Worm (Caenorhabditis elegans) whole organism, L4/young adult: ENCODE measurements around the gene gasr-8.
A peak's percentile ranks its signal among the peaks of the same experiment; 100 is the strongest.

ENCODE experiments used
- W03F9.2 ChIP-seq: fragments of 150-350 bp; optimal IDR thresholded peaks from 2 replicates; lab custom pipeline; 2014; ENCODE audit warnings: missing biosample characterization, missing genetic modification characterization
- dao-5 ChIP-seq: sonication (generic microtip); optimal IDR thresholded peaks from 2 replicates; lab custom pipeline; 2016; ENCODE audit warnings: missing genotype, missing genetic modification characterization, moderate library complexity, missing compliant biosample characterization
- him-1 ChIP-seq: sonication (generic microtip); optimal IDR thresholded peaks from 2 replicates; lab custom pipeline; 2016; ENCODE audit warnings: missing genotype, missing genetic modification reagents, missing genetic modification characterization, missing compliant biosample characterization

Gene gasr-8

DNA sequence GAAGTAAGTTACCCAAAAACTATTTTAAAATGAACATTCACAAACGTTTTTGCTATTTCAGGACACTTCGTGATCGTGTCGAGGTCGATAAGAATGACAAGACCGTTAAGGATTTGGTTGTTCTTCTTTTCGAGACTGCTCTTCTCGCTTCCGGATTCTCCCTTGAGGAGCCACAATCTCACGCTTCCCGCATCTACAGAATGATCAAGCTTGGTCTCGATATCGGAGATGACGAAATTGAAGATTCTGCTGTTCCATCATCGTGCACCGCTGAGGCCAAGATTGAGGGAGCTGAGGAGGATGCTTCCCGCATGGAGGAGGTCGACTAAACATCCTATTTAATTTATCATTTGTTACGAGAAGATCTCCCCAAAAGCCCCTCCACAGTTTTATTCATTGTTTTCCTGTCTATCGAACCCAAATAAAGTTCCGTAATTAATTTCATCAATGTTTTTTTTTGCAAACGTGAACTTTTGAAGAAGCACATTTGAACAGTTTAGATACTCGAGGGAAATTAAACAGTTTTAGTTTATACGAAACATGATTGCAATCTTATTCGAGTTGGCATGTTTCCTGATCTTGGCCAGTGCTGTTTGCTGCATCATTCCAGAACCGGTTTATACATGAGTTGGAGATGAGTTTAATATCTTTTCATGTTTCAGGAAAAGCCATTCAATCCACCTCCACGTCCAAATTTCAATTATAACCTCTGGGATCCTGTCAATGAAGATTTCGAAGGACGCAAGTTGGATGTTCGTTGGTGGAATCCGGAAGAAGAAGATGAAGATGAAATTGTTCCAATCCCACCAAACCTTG, 605 bp upstream of the gasr-8 start, which contains the start of gene C47E8.11:
TSS of gene C47E8.11 (plus strand) at position 520 of the 816 bp plus-strand sequence.
- TF ChIP-seq W03F9.2 (tag; lab: Kevin White, UChicago), result peak; percentile 48
- TF ChIP-seq him-1, result no peak

DNA sequence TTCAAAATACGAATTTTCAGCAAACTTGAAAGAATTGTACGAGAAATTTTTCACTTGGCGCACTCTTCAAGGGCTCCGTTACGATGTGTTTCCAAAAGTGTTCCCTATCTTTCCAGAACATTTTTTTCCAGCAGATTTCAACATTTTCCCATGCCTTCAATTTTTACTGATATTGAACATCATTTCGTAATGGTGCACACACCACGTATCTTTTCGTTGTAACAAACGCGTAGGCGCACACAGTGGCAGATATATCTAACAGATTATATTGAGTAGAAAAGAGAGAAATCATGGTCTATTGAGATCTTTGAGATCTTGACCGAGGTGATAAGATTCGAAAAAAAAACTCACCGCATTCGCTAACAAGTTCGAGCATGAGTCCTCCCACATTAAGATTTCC, 6.8 kb downstream of the gasr-8 start:
- no peak for TF ChIP-seq dao-5 (tag; lab: Kevin White, UChicago)
- no peak for TF ChIP-seq W03F9.2 (tag; lab: Kevin White, UChicago)
- TF ChIP-seq him-1, result no peak

DNA sequence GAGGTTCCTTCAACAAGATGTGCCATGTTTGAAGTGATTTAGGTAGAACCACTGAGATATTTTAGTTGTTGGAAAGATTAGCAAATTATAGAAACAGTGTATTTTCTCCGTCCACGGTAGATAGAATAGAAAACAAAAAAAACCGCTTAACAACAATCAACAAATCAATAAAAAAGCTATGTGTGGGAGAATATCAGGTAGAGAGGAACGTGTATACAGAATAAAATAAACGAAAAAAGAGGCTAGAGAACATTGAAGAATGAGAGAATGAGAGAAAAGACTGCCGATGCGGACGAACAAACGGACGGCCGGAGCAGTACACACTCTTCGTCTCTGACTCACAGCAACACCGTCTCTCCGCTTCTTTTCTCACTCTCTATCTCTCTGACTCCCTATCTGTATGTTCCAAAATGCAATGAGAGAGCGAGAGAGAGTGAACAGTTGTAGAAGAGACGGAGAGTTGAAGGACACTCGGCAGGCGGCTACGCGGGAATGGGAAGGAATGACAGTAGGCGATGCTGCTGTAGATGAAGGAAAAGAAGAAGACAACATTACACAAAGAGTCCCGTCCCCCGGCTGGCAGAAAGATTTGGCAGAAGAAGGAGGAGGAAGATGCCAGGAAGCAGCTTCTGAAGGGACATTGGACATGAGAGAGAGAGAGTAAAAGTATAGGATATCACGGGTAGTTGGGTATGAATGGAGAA, 7.8 kb downstream of the gasr-8 start, which contains the start of gene unc-112:
TSS of gene unc-112 (minus strand) at position 51 of the 704 bp plus-strand sequence.
- TF ChIP-seq dao-5 (tag; lab: Kevin White, UChicago), result no peak
- peak; percentile 77 for TF ChIP-seq W03F9.2 (tag; lab: Kevin White, UChicago)
- peak; percentile 50 for TF ChIP-seq him-1

DNA sequence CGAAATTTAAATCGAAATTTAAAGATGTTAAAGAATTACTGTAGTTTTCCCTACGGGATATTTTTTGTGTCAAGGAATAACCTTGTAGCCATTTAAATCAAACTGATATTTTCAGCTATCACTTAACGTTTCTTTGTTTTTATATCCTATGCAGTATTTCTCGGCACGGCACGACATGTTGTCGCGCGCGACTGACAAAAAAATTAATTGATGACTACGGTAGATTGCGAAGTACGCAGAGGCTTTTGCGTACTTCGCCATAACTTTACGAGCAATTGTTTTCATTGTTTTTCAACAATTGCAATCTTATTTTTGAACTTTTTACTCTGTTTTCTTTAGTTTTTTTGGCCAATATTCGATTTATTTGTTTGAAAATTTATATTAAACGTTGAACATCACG, 9.1 kb downstream of the gasr-8 start:
- TF ChIP-seq dao-5 (tag; lab: Kevin White, UChicago) (no peak), him-1 (no peak), W03F9.2 (tag; lab: Kevin White, UChicago) (no peak)

DNA sequence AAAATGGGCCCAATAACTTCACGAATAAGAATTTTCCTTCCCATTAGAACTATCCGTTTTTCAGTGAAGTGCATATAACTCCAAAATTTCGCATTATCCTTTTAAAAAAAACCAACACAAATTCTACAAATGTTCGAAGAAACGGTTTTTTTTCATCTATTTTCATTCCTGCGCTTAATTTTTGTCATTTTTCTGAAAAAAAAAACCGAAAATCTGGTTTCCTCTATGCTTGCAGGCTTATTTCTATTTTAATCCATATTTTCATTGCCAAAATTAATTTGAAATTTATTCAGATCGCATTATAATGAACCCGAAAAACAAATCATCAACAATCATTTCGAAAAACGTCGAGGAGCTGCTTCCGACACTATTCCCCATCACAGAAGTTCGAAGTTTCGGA, 9.8 kb downstream of the gasr-8 start, which contains the start of gene set-5:
TSS of gene set-5 (plus strand) at position 301 of the 400 bp plus-strand sequence.
- no peak for TF ChIP-seq W03F9.2 (tag; lab: Kevin White, UChicago)
- TF ChIP-seq dao-5 (tag; lab: Kevin White, UChicago), result no peak
- TF ChIP-seq him-1, result no peak

DNA sequence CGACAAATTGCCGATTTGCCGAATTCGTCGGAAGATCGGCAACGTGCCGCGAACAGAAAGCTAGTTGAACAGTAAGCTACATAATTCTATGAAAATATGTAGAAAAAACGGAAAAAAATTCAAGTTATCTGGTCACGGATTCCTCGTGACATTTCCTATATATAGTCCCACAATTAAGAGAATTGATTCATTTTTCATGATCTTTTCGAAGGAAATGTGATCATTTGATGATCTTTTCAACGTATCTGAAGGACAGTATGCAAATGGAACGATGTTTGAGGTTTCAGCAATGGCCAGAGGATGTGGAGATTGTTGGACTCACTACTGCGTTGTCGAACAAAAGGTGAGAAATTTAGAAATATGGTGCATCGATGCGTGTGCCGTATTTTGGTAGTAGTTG, 19.0 kb downstream of the gasr-8 start, which contains the start of gene R08A2.9:
TSS of gene R08A2.9 (plus strand) at position 301 of the 400 bp plus-strand sequence.
- no peak for TF ChIP-seq W03F9.2 (tag; lab: Kevin White, UChicago)
- TF ChIP-seq him-1, result no peak
- TF ChIP-seq dao-5 (tag; lab: Kevin White, UChicago), result no peak

DNA sequence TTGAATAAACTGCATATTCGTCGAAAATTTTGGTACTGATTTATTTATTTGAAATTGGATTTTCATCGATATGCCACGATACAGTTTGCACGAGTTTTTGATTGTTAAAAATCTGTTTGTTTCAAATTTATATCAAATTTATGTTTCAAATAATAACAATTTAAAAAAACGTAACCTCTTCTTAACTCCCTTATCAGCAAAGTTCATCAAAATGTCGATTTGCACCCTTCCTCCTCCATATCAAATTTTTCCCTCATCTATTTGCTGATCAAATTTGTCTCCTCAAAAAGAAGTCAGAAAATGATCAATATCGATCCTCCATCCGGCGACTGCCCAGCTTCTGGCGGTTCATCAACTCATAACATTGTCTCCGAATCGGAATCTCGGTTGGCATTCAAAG, 22.2 kb downstream of the gasr-8 start, which contains the start of gene ssp-33:
TSS of gene ssp-33 (plus strand) at position 301 of the 400 bp plus-strand sequence.
- TF ChIP-seq W03F9.2 (tag; lab: Kevin White, UChicago), result no peak
- TF ChIP-seq dao-5 (tag; lab: Kevin White, UChicago), result no peak
- no peak for TF ChIP-seq him-1

DNA sequence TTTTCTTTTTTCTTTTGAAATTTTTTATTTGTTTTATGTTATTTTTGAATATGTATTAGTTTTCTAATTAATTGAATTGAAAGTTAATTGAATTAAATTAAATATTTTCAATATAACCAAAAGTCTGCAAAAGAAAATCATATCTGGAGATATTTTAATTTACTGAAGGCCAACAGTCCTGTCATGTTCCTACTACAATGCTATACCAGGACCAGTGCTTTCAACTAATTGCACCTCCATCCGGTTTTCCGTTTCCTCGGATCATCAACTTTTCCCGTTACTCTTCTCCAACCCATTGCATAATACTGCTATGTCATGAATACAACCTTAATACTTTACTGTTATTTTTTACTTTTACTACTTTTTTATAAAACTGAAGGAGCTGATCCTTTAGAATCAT, 23.4 kb downstream of the gasr-8 start, which contains the start of gene R08A2.5:
TSS of gene R08A2.5 (plus strand) at position 301 of the 400 bp plus-strand sequence.
- TF ChIP-seq him-1, result no peak
- TF ChIP-seq dao-5 (tag; lab: Kevin White, UChicago), result no peak
- TF ChIP-seq W03F9.2 (tag; lab: Kevin White, UChicago), result no peak

DNA sequence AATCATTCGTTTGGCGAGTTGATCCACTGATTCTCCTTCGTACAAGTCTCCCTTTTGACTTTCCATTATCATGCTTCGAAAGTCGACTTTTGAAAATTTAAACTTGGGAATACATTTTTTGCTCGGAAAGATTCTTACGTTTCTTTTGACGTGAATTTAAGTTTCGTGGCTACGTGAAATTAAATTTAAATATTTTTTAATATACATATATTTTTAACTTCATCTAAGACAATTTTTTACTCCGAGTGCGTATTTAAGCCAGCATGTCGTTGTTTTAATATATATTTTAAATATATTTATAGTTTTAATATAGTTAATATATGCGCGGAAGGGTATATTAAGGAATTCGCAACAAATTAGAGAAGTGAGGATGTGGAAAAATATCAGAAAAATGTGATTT, 26.7 kb downstream of the gasr-8 start, which contains the start of gene R08A2.2:
TSS of gene R08A2.2 (minus strand) at position 101 of the 400 bp plus-strand sequence.
- TF ChIP-seq him-1 (no peak), dao-5 (tag; lab: Kevin White, UChicago) (no peak), W03F9.2 (tag; lab: Kevin White, UChicago) (no peak)

DNA sequence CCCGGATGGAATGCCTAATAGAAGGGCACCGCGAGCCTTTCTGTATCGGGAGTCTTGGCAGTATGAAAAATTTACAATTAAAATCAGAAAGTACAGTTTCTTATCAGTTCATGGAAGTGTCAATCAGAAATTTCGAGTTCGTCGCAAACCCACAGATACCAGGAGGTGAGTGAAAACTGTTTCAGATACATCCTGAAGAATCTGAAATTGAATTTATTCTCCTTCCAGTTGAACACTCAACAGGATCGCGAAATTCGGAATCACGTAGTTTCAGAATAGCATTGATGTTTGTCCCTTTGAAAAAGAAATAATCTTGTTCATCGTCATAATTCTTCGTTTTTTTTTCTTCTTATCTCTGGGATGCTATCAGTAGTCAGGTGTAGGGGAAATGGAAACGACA, 27.2 kb downstream of the gasr-8 start, which contains the start of gene fbxa-147:
TSS of gene fbxa-147 (plus strand) at position 386 of the 400 bp plus-strand sequence.
- TF ChIP-seq dao-5 (tag; lab: Kevin White, UChicago) (no peak), him-1 (no peak), W03F9.2 (tag; lab: Kevin White, UChicago) (no peak)

DNA sequence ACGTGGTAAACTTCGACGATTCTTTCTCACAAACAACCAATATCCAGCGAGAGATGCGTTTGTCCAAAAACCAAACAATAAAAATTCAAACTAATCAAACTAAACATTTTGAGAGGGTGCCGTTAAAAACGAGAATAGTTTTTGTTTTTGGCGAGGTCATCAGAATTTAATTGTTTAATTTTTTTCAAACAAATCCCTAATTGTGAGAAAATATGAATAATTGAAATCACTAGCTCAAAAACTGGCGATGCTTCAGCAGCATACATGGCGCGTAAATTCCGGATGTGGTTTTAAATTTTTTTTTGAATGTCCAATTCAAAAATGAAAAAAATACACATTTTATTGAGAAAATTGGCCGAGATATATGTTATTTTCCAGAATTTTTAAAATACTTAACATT, 30.6 kb downstream of the gasr-8 start, which contains the start of gene R08A2.1:
TSS of gene R08A2.1 (minus strand) at position 101 of the 400 bp plus-strand sequence.
- no peak for TF ChIP-seq dao-5 (tag; lab: Kevin White, UChicago)
- TF ChIP-seq W03F9.2 (tag; lab: Kevin White, UChicago), result no peak
- TF ChIP-seq him-1, result no peak

DNA sequence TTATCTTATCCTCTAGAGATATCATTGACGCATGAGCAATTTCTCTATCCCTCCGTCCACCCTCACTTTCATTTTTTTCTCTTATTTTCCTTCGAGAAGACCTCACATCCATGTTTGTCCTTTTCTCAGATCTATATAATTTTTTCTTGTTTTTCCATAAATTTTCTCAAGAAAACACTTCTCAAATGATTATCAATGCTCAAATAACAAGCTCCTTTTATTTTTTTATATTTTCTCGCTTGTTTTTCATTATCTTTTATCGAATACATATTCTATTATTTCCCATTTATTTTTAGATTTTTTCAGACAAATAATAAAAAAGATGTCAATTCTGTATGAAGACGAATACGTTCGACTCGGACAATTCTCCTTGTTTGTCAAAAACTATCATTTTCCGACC, 34.1 kb downstream of the gasr-8 start, which contains the start of gene R08A2.7:
TSS of gene R08A2.7 (plus strand) at position 301 of the 400 bp plus-strand sequence.
- TF ChIP-seq him-1 (no peak), W03F9.2 (tag; lab: Kevin White, UChicago) (no peak), dao-5 (tag; lab: Kevin White, UChicago) (no peak)

DNA sequence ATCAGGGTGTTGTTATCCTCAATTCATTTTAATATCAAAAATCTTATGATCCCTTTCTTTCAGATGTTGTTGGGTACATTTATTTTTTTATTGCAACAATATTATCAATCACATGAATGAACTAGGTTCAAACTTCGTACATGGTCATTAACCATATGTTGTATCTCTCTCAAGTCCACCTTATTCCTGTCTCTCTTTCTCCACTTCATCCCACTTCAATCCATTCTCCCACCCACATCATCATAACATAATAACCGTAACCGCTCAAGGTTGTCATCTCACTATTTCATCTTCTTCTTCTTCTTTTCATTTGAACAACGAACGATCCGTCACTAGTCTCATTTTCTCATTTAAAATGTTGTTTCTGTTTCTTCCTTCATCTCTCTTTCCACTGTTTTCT, 36.5 kb downstream of the gasr-8 start:
- TF ChIP-seq W03F9.2 (tag; lab: Kevin White, UChicago) (no peak), dao-5 (tag; lab: Kevin White, UChicago) (no peak), him-1 (no peak)
